Worm (Caenorhabditis elegans) whole organism, L2 larva: Measurements from ENCODE around the gene elt-1.

Experiments used
- R02D3.7 ChIP-seq: fragments of 150-350 bp; optimal IDR thresholded peaks from 2 replicates; lab custom pipeline; 2014; ENCODE audit warnings: missing biosample characterization, missing genetic modification characterization
- ceh-16 ChIP-seq: fragments of 150-350 bp; optimal IDR thresholded peaks from 2 replicates; lab custom pipeline; 2014; ENCODE audit warnings: missing biosample characterization, missing genetic modification characterization
- ceh-82 ChIP-seq: fragments of 150-350 bp; optimal IDR thresholded peaks from 2 replicates; lab custom pipeline; 2014; ENCODE audit warnings: missing biosample characterization, missing genetic modification characterization
- elt-3 ChIP-seq: sonication (generic microtip); optimal IDR thresholded peaks from 2 replicates; lab custom pipeline; 2017; ENCODE audit warnings: missing biosample characterization, missing genetic modification characterization
- fos-1 ChIP-seq: fragments of 150-350 bp; optimal IDR thresholded peaks from 2 replicates; lab custom pipeline; 2014; ENCODE audit warnings: missing biosample characterization, missing genetic modification characterization
- nhr-11 ChIP-seq: fragments of 150-350 bp; optimal IDR thresholded peaks from 2 replicates; lab custom pipeline; 2014; ENCODE audit warnings: missing biosample characterization, missing genetic modification characterization
- nhr-12 ChIP-seq: fragments of 150-350 bp; optimal IDR thresholded peaks from 2 replicates; lab custom pipeline; 2014; ENCODE audit warnings: missing biosample characterization, missing genetic modification characterization
- nhr-25 ChIP-seq: fragments of 150-350 bp; sonication (generic microtip); optimal IDR thresholded peaks from 3 replicates; lab custom pipeline; 2014; ENCODE audit warnings: missing biosample characterization, missing genetic modification characterization
- unc-62 ChIP-seq: fragments of 150-350 bp; optimal IDR thresholded peaks from 2 replicates; lab custom pipeline; 2014; ENCODE audit warnings: missing biosample characterization, missing genetic modification reagents, missing genetic modification characterization
- ztf-11 ChIP-seq: sonication (generic microtip); optimal IDR thresholded peaks from 2 replicates; lab custom pipeline; 2017; ENCODE audit warnings: missing biosample characterization, missing genetic modification characterization

ce11 chrIV:9641925-9642324 is 27.1 kb downstream of the elt-1 start, which contains the start of gene del-2:
- no peak for TF ChIP-seq nhr-12 (tag; lab: Kevin White, UChicago)
- no peak for TF ChIP-seq nhr-25 (tag; lab: Kevin White, UChicago)
- TF ChIP-seq R02D3.7 (tag; lab: Kevin White, UChicago) = no peak
- no peak for TF ChIP-seq unc-62 (GFP tag; lab: Kevin White, UChicago)
- no peak for TF ChIP-seq ceh-82 (tag; lab: Kevin White, UChicago)
- no peak for TF ChIP-seq nhr-11 (tag; lab: Kevin White, UChicago)
- TF ChIP-seq elt-3 (tag; lab: Kevin White, UChicago) = no peak
- no peak for TF ChIP-seq ztf-11 (tag; lab: Kevin White, UChicago)
- TF ChIP-seq ceh-16 (tag; lab: Kevin White, UChicago) = no peak
- no peak for TF ChIP-seq fos-1 (tag; lab: Kevin White, UChicago)
